Worm (Caenorhabditis elegans): ENCODE results near the gene nspg-11.
A peak's percentile ranks its signal among the peaks of the same experiment; 100 is the strongest.

ce11 chrIV:9341591-9341990 lies 17.7 kb upstream of the nspg-11 start, which contains the start of gene vps-26:
- TF ChIP-seq unc-86 (tag; optimal IDR thresholded peaks at IDR 0.05) = no peak
- TF ChIP-seq ces-1 (GFP tag; optimal IDR thresholded peaks at IDR 0.05) = no peak
- TF ChIP-seq ztf-11 (tag; optimal IDR thresholded peaks at IDR 0.05) = no peak
- peak; percentile 7 for TF ChIP-seq rnt-1 (tag; optimal IDR thresholded peaks at IDR 0.05)
- no peak for TF ChIP-seq nhr-77 (tag; optimal IDR thresholded peaks at IDR 0.05)
- TF ChIP-seq nhr-19 (GFP tag; conservative IDR thresholded peaks at IDR 0.05) = no peak
- no peak for TF ChIP-seq sox-4 (tag; optimal IDR thresholded peaks at IDR 0.05)
- no peak for TF ChIP-seq ceh-88 (GFP tag; IDR thresholded peaks at IDR 0.05)
- no peak for TF ChIP-seq jun-1 (tag; optimal IDR thresholded peaks at IDR 0.05)
- TF ChIP-seq nhr-12 (tag; optimal IDR thresholded peaks at IDR 0.05) = no peak
- TF ChIP-seq mab-9 (GFP tag; IDR thresholded peaks at IDR 0.05) = no peak
- peak; percentile 9 for TF ChIP-seq blmp-1 (tag; optimal IDR thresholded peaks at IDR 0.05)
- TF ChIP-seq unc-62 (GFP tag; optimal IDR thresholded peaks at IDR 0.05) = no peak
